Worm (Caenorhabditis elegans) whole organism, L1 larva: ENCODE measurements around the gene srr-4.

Source experiments
- C04F5.9 ChIP-seq: sonication (generic microtip); optimal IDR thresholded peaks from 2 replicates; lab custom pipeline; 2016; ENCODE audit warnings: missing genetic modification characterization, missing compliant biosample characterization
- C16A3.4 ChIP-seq: fragments of 150-350 bp; optimal IDR thresholded peaks from 2 replicates; lab custom pipeline; 2014; ENCODE audit warnings: missing biosample characterization, missing genetic modification characterization
- ceh-63 ChIP-seq: fragments of 200-800 bp; sonication (Bioruptor generic); optimal IDR thresholded peaks from 2 replicates; lab custom pipeline; 2018; ENCODE audit warnings: mild to moderate bottlenecking, missing genetic modification characterization, missing compliant biosample characterization
- ceh-8 ChIP-seq: fragments of 200-800 bp; sonication (Bioruptor generic); optimal IDR thresholded peaks from 2 replicates; lab custom pipeline; 2018; ENCODE audit warnings: mild to moderate bottlenecking, missing genetic modification characterization, moderate library complexity, missing compliant biosample characterization
- ceh-90 ChIP-seq: sonication (generic microtip); optimal IDR thresholded peaks from 2 replicates; lab custom pipeline; 2016; ENCODE audit warnings: missing genetic modification characterization, missing compliant biosample characterization
- ces-1 ChIP-seq: fragments of 150-350 bp; optimal IDR thresholded peaks from 2 replicates; lab custom pipeline; 2014; ENCODE audit warnings: missing biosample characterization, missing genetic modification reagents, missing genetic modification characterization
- dpl-1 ChIP-seq, 3 experiments: fragments of 150-350 bp in 2 of 3; sonication (generic microtip) in 1 of 3; optimal IDR thresholded peaks; 2 replicates each; lab custom pipeline; 2014 to 2017; ENCODE audit warnings: missing biosample characterization in 3 of 3, missing genetic modification characterization in 3 of 3, missing genetic modification reagents in 3 of 3
- efl-1 ChIP-seq, 4 experiments: fragments of 150-350 bp; optimal IDR thresholded peaks in 3 of 4; peaks in 1 of 4; 1 replicate in 1 of 4; 2 replicates in 3 of 4; lab custom pipeline; 2014; ENCODE audit warnings: missing biosample characterization in 2 of 4, missing genetic modification characterization in 2 of 4, missing genetic modification reagents in 2 of 4
- efl-3 ChIP-seq: fragments of 200-800 bp; sonication (Bioruptor generic); optimal IDR thresholded peaks from 2 replicates; lab custom pipeline; 2018; ENCODE audit warnings: mild to moderate bottlenecking, missing genetic modification characterization, missing compliant biosample characterization
- egl-13 ChIP-seq: sonication (generic microtip); optimal IDR thresholded peaks from 2 replicates; lab custom pipeline; 2016; ENCODE audit warnings: missing genotype, missing genetic modification reagents, missing genetic modification characterization, missing compliant biosample characterization
- elt-2 ChIP-seq: sonication (generic microtip); optimal IDR thresholded peaks from 2 replicates; lab custom pipeline; 2016; ENCODE audit warnings: missing genetic modification characterization, mild to moderate bottlenecking, inconsistent platforms, missing compliant biosample characterization, missing genetic modification reagents
- elt-3 ChIP-seq, 6 experiments: fragments of 150-350 bp in 1 of 6; sonication (generic microtip); optimal IDR thresholded peaks; 2 replicates each; lab custom pipeline; 2017 to 2018; ENCODE audit warnings: missing biosample characterization in 6 of 6, missing genetic modification characterization in 6 of 6, inconsistent platforms in 1 of 6
- ets-5 ChIP-seq: fragments of 200-800 bp; sonication (Bioruptor generic); IDR thresholded peaks from 2 replicates; pipeline ENCODE4 v1.3.6; 2022; ENCODE audit warnings: missing genetic modification characterization, missing compliant biosample characterization
- fkh-10 ChIP-seq: sonication (generic microtip); optimal IDR thresholded peaks from 2 replicates; lab custom pipeline; 2017; ENCODE audit warnings: missing biosample characterization, missing genetic modification reagents, missing genetic modification characterization
- fkh-8 ChIP-seq: sonication (generic microtip); optimal IDR thresholded peaks from 2 replicates; lab custom pipeline; 2016; ENCODE audit warnings: mild to moderate bottlenecking, missing genetic modification characterization, missing compliant biosample characterization
- fos-1 ChIP-seq: fragments of 150-350 bp; optimal IDR thresholded peaks from 2 replicates; lab custom pipeline; 2014; ENCODE audit warnings: missing biosample characterization, missing genetic modification characterization
- grh-1 ChIP-seq: fragments of 200-800 bp; sonication (Bioruptor generic); IDR thresholded peaks from 2 replicates; pipeline ENCODE4 v1.3.6; 2022; ENCODE audit warnings: missing genetic modification reagents, missing genetic modification characterization, missing compliant biosample characterization
- hpl-2 ChIP-seq: fragments of 150-350 bp; optimal IDR thresholded peaks from 2 replicates; lab custom pipeline; 2014; ENCODE audit warnings: missing biosample characterization, missing genetic modification reagents, missing genetic modification characterization
- lin-13 ChIP-seq: fragments of 150-350 bp; optimal IDR thresholded peaks from 2 replicates; lab custom pipeline; 2014; ENCODE audit warnings: missing biosample characterization, missing genetic modification reagents, missing genetic modification characterization
- lin-39 ChIP-seq: fragments of 150-350 bp; optimal IDR thresholded peaks from 2 replicates; lab custom pipeline; 2014; ENCODE audit warnings: missing biosample characterization, missing genetic modification reagents, missing genetic modification characterization
- lir-3 ChIP-seq: sonication (generic microtip); optimal IDR thresholded peaks from 2 replicates; lab custom pipeline; 2016; ENCODE audit warnings: mild to moderate bottlenecking, missing genetic modification characterization, moderate library complexity, missing compliant biosample characterization; ENCODE audit not compliant: poor library complexity
- lsy-2 ChIP-seq, 2 experiments: fragments of 150-350 bp; optimal IDR thresholded peaks; 2 replicates each; lab custom pipeline; 2014; ENCODE audit warnings: missing biosample characterization in 2 of 2, missing genetic modification characterization in 2 of 2
- nhr-11 ChIP-seq: fragments of 150-350 bp; optimal IDR thresholded peaks from 2 replicates; lab custom pipeline; 2014; ENCODE audit warnings: missing biosample characterization, missing genetic modification characterization
- nhr-19 ChIP-seq: fragments of 200-800 bp; sonication (Bioruptor generic); conservative IDR thresholded peaks from 2 replicates; pipeline ENCODE4 v1.3.6; 2022; ENCODE audit warnings: missing genetic modification characterization, missing compliant biosample characterization
- nhr-71 ChIP-seq: sonication (generic microtip); optimal IDR thresholded peaks from 2 replicates; lab custom pipeline; 2016; ENCODE audit warnings: mild to moderate bottlenecking, missing genetic modification characterization, moderate library complexity, missing compliant biosample characterization
- nhr-77 ChIP-seq: fragments of 150-350 bp; optimal IDR thresholded peaks from 2 replicates; lab custom pipeline; 2014; ENCODE audit warnings: missing biosample characterization, missing genetic modification characterization
- nhr-90 ChIP-seq: sonication (generic microtip); optimal IDR thresholded peaks from 2 replicates; lab custom pipeline; 2016; ENCODE audit warnings: mild to moderate bottlenecking, missing genetic modification characterization, missing compliant biosample characterization; ENCODE audit not compliant: poor library complexity
- pag-3 ChIP-seq: sonication (generic microtip); optimal IDR thresholded peaks from 2 replicates; lab custom pipeline; 2017; ENCODE audit warnings: missing genetic modification characterization, mild to moderate bottlenecking, missing compliant biosample characterization, antibody characterized with exemption, borderline replicate concordance; ENCODE audit not compliant: insufficient read depth
- rnt-1 ChIP-seq: sonication (generic microtip); optimal IDR thresholded peaks from 2 replicates; lab custom pipeline; 2016; ENCODE audit warnings: mild to moderate bottlenecking, missing genetic modification characterization, moderate library complexity, missing compliant biosample characterization
- snu-23 ChIP-seq: sonication (generic microtip); optimal IDR thresholded peaks from 2 replicates; lab custom pipeline; 2016; ENCODE audit warnings: missing genetic modification characterization, missing compliant biosample characterization
- sox-4 ChIP-seq: sonication (generic microtip); optimal IDR thresholded peaks from 2 replicates; lab custom pipeline; 2016; ENCODE audit warnings: missing genetic modification characterization, missing compliant biosample characterization
- tbx-2 ChIP-seq: sonication (generic microtip); optimal IDR thresholded peaks from 2 replicates; lab custom pipeline; 2016; ENCODE audit warnings: missing genetic modification characterization, missing compliant biosample characterization
- unc-98 ChIP-seq: fragments of 200-800 bp; sonication (Bioruptor generic); IDR thresholded peaks from 2 replicates; pipeline ENCODE4 v1.3.6; 2022; ENCODE audit warnings: missing genetic modification characterization, missing compliant biosample characterization
- xbp-1 ChIP-seq: sonication (generic microtip); optimal IDR thresholded peaks from 2 replicates; lab custom pipeline; 2016; ENCODE audit warnings: missing genetic modification characterization, missing compliant biosample characterization
- ztf-4 ChIP-seq: fragments of 150-350 bp; optimal IDR thresholded peaks from 2 replicates; lab custom pipeline; 2014; ENCODE audit warnings: missing biosample characterization, missing genetic modification characterization

Gene srr-4

DNA sequence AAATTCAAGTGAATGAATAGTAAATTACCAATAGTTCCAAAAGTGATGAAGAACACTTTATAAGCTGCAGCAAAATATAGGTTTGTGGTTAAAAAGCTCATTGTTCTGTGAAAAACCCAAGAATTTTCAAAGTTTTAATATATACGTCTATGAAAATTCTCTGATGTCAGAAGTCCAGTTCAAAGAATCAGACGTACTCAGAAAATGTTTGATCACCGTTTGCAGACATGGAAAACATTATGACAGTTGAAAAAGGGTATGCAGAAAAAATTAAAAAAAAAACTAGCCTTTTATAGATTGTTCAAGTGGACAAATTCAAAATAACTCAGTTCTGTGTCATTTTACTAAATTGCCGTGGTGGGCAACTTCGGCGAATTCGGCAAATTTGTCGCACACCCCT is 44.3 kb upstream of the srr-4 start, which contains the start of gene srsx-10:
Gene srsx-10, minus strand, starts transcription at position 101 of the 400 bp plus-strand sequence.
- TF ChIP-seq lir-3 (tag; lab: Kevin White, UChicago) (no peak), sox-4 (tag; lab: Kevin White, UChicago) (peak; percentile 29), nhr-71 (tag; lab: Kevin White, UChicago) (peak; percentile 22)

DNA sequence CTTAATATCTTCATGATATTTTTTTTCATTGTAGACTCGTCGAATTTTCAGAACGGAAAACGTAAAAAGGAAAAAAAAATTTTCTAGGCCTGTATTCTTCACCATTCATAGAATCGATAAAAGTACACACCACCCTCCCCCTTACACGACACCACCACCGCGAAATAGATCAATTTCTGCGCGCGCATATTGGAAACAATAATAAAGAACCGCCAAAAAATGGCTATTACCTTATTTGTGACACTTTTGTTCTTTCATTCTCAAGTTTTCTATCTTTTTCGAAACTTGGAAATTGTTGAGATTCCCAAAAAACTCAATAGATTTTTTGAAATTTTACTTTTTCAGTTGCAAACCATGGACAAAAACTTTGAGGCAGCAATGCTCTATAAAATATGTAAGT is 43.9 kb upstream of the srr-4 start, which contains the start of gene F26G5.1:
Gene F26G5.1, plus strand, starts transcription at position 339 of the 400 bp plus-strand sequence.
- TF ChIP-seq lsy-2 (tag; optimal IDR thresholded peaks at IDR 0.05; lab: Kevin White, UChicago) (no peak), nhr-77 (tag; lab: Kevin White, UChicago) (no peak), ceh-63 (GFP tag; lab: Kevin White, UChicago) (no peak), snu-23 (no peak), ztf-4 (tag; lab: Kevin White, UChicago) (no peak), egl-13 (tag; lab: Kevin White, UChicago) (no peak), rnt-1 (no peak), fos-1 (tag; lab: Kevin White, UChicago) (no peak), efl-3 (GFP tag; lab: Kevin White, UChicago) (no peak), hpl-2 (GFP tag; lab: Kevin White, UChicago) (no peak), C04F5.9 (no peak), elt-2 (tag; lab: Kevin White, UChicago) (no peak)
- TF ChIP-seq, all 84 proteins: peak for 0

DNA sequence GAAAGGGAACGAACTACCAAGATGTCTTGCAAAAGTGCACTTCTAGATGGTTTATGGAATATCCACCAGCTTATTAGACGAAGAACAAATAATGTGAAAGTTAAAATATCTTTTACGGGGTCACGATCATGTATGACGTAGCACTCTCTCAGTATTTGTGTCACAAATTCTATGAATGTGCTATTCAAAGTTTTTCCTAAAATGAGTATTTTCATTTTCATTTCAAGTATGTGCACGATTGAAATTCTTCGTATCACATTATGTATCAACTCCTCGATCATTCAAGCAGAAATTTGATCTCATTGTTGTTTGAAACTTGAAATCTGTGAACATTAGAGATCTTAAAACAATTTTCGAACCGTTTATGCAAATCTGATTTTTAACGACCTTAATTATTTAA is 41.5 kb upstream of the srr-4 start:
- TF ChIP-seq nhr-19 (GFP tag; lab: Robert Waterston, UW) (no peak), xbp-1 (no peak), fkh-8 (peak; percentile 67), nhr-77 (tag; lab: Kevin White, UChicago) (no peak), dpl-1 (GFP tag; optimal IDR thresholded peaks at IDR 0.05; lab: Kevin White, UChicago) (no peak), nhr-90 (tag; lab: Kevin White, UChicago) (no peak), elt-3 (tag; optimal IDR thresholded peaks at IDR 0.05; lab: Kevin White, UChicago) (no peak), unc-98 (no peak), nhr-71 (tag; lab: Kevin White, UChicago) (no peak), fkh-10 (GFP tag; lab: Kevin White, UChicago) (no peak), grh-1 (GFP tag; lab: Robert Waterston, UW) (no peak), ceh-90 (tag; lab: Kevin White, UChicago) (no peak), sox-4 (tag; lab: Kevin White, UChicago) (peak; percentile 67), lir-3 (tag; lab: Kevin White, UChicago) (no peak), nhr-11 (tag; lab: Kevin White, UChicago) (peak; percentile 7), lin-13 (GFP tag; lab: Kevin White, UChicago) (no peak), lin-39 (tag; lab: Kevin White, UChicago) (no peak)
- TF ChIP-seq, all 84 proteins: peak for 3

DNA sequence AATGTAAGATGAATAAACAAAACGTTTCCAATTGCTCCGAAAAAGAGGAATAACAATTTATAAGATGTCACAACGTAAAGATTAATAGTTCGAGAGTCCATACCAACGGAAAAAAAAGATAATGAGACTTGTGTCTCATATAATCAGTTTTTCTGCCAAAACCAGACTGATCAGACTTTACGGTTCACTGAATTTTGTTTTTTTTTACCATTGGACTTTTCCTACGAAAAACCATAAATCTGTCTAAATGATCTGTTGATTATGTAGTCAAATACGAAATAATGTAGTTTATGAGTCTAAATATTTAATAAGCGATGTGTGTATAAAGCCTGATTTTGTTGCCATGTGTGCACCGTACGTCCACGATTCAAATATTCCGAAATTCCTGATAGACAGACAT is 40.0 kb upstream of the srr-4 start, which contains the start of gene srsx-11:
Gene srsx-11, minus strand, starts transcription at position 101 of the 400 bp plus-strand sequence.
- TF ChIP-seq ces-1 (GFP tag; lab: Kevin White, UChicago) (no peak), fkh-8 (peak; percentile 5), C16A3.4 (tag; lab: Kevin White, UChicago) (no peak), snu-23 (no peak), ceh-8 (GFP tag; lab: Kevin White, UChicago) (no peak), efl-1 (optimal IDR thresholded peaks at IDR 0.05; lab: Kevin White, UChicago) (no peak), efl-1 (GFP tag; optimal IDR thresholded peaks at IDR 0.05 in 1 of 2; lab: Kevin White, UChicago) (peak in 1 of 2 experiments; percentile 83)
- TF ChIP-seq, all 84 proteins: peak for 2

DNA sequence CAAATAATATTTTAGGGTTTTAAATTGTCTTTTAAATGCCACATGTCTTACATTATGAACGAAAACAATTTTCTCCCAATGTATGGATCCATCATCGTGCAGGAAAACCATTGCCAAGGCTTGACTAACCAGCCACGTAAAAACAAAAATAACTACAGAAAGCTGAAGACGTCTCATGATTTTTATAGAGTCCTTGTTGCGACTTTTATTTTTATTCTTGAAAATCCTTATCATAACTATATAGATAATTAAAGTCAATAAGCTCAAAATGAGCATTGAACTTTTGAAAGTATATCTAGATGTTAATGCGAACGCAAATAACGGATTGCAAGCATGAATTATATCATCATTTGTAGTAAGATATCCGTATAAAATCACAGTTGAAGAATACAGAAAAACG is 38.9 kb upstream of the srr-4 start:
- TF ChIP-seq pag-3 (tag; lab: Kevin White, UChicago) (no peak), tbx-2 (tag; lab: Kevin White, UChicago) (no peak), C16A3.4 (tag; lab: Kevin White, UChicago) (no peak), dpl-1 (GFP tag; optimal IDR thresholded peaks at IDR 0.05; lab: Kevin White, UChicago) (no peak), ets-5 (no peak)
- TF ChIP-seq, all 84 proteins: peak for 0
